Worm (Caenorhabditis elegans) whole organism, late embryonic: ENCODE data around the gene mett-10.

Experiments
- F13H6.1 ChIP-seq: sonication (generic microtip); optimal IDR thresholded peaks from 2 replicates; lab custom pipeline; 2016; ENCODE audit warnings: missing genetic modification characterization, missing compliant biosample characterization
- T23F11.4 ChIP-seq: fragments of 200-800 bp; sonication (Bioruptor generic); optimal IDR thresholded peaks from 2 replicates; lab custom pipeline; 2018; ENCODE audit warnings: mild to moderate bottlenecking, missing genetic modification characterization, missing compliant biosample characterization
- Y22D7AL.16 ChIP-seq: sonication (generic microtip); optimal IDR thresholded peaks from 2 replicates; lab custom pipeline; 2016; ENCODE audit warnings: missing genetic modification characterization, missing compliant biosample characterization
- ahr-1 ChIP-seq: sonication (generic microtip); optimal IDR thresholded peaks from 2 replicates; lab custom pipeline; 2016; ENCODE audit warnings: missing genetic modification characterization, missing compliant biosample characterization
- ama-1 ChIP-seq: fragments of 150-350 bp; optimal IDR thresholded peaks from 2 replicates; lab custom pipeline; 2014
- ceh-18 ChIP-seq: sonication (generic microtip); optimal IDR thresholded peaks from 2 replicates; lab custom pipeline; 2016; ENCODE audit warnings: missing genetic modification characterization, missing compliant biosample characterization
- ceh-19 ChIP-seq: fragments of 200-800 bp; sonication (Bioruptor generic); optimal IDR thresholded peaks from 2 replicates; lab custom pipeline; 2018; ENCODE audit warnings: mild to moderate bottlenecking, missing genetic modification characterization, missing compliant biosample characterization
- ceh-2 ChIP-seq: sonication (generic microtip); optimal IDR thresholded peaks from 2 replicates; lab custom pipeline; 2016; ENCODE audit warnings: missing genotype, missing genetic modification characterization, missing compliant biosample characterization
- ceh-24 ChIP-seq: sonication (generic microtip); optimal IDR thresholded peaks from 2 replicates; lab custom pipeline; 2016; ENCODE audit warnings: mild to moderate bottlenecking, missing genetic modification characterization, missing compliant biosample characterization
- ceh-30 ChIP-seq: fragments of 150-350 bp; optimal IDR thresholded peaks from 2 replicates; lab custom pipeline; 2014; ENCODE audit warnings: missing biosample characterization, missing genetic modification characterization
- ceh-31 ChIP-seq: sonication (generic microtip); optimal IDR thresholded peaks from 2 replicates; lab custom pipeline; 2016; ENCODE audit warnings: missing genetic modification characterization, missing compliant biosample characterization
- ceh-48 ChIP-seq: sonication (generic microtip); optimal IDR thresholded peaks from 2 replicates; lab custom pipeline; 2016; ENCODE audit warnings: missing genetic modification characterization, inconsistent platforms, missing compliant biosample characterization
- ceh-6 ChIP-seq: fragments of 200-800 bp; sonication (Bioruptor generic); optimal IDR thresholded peaks from 2 replicates; lab custom pipeline; 2018; ENCODE audit warnings: mild to moderate bottlenecking, missing genetic modification characterization, missing compliant biosample characterization
- dmd-4 ChIP-seq: sonication (generic microtip); optimal IDR thresholded peaks from 2 replicates; lab custom pipeline; 2016; ENCODE audit warnings: borderline replicate concordance, missing genetic modification characterization, missing compliant biosample characterization
- dve-1 ChIP-seq: sonication (generic microtip); optimal IDR thresholded peaks from 2 replicates; lab custom pipeline; 2017; ENCODE audit warnings: antibody characterized with exemption, mild to moderate bottlenecking, missing genetic modification characterization, missing compliant biosample characterization
- elt-4 ChIP-seq: sonication (generic microtip); optimal IDR thresholded peaks from 2 replicates; lab custom pipeline; 2016; ENCODE audit warnings: missing genetic modification characterization, missing compliant biosample characterization
- ets-4 ChIP-seq: sonication (generic microtip); optimal IDR thresholded peaks from 2 replicates; lab custom pipeline; 2016; ENCODE audit warnings: missing genetic modification characterization, missing compliant biosample characterization
- eyg-1 ChIP-seq: sonication (generic microtip); optimal IDR thresholded peaks from 2 replicates; lab custom pipeline; 2016; ENCODE audit warnings: missing genotype, missing genetic modification characterization, missing compliant biosample characterization
- fax-1 ChIP-seq: sonication (generic microtip); optimal IDR thresholded peaks from 2 replicates; lab custom pipeline; 2016; ENCODE audit warnings: missing genotype, missing genetic modification characterization, missing compliant biosample characterization
- fkh-6 ChIP-seq: sonication (generic microtip); optimal IDR thresholded peaks from 2 replicates; lab custom pipeline; 2016; ENCODE audit warnings: missing genetic modification characterization, missing compliant biosample characterization
- gmeb-2 ChIP-seq: sonication (generic microtip); optimal IDR thresholded peaks from 2 replicates; lab custom pipeline; 2016; ENCODE audit warnings: missing genetic modification characterization, inconsistent platforms, missing compliant biosample characterization
- hlh-15 ChIP-seq: sonication (generic microtip); optimal IDR thresholded peaks from 2 replicates; lab custom pipeline; 2016; ENCODE audit warnings: missing genetic modification characterization, missing compliant biosample characterization
- hlh-30 ChIP-seq: sonication (generic microtip); optimal IDR thresholded peaks from 2 replicates; lab custom pipeline; 2017; ENCODE audit warnings: antibody characterized with exemption, missing genetic modification characterization, missing compliant biosample characterization; ENCODE audit not compliant: insufficient read depth
- lin-11 ChIP-seq: fragments of 200-800 bp; sonication (Bioruptor generic); optimal IDR thresholded peaks from 2 replicates; lab custom pipeline; 2018; ENCODE audit warnings: mild to moderate bottlenecking, missing genetic modification characterization, missing compliant biosample characterization
- madf-2 ChIP-seq: sonication (generic microtip); optimal IDR thresholded peaks from 2 replicates; lab custom pipeline; 2017; ENCODE audit warnings: missing genetic modification characterization, missing compliant biosample characterization
- nfya-1 ChIP-seq: sonication (generic microtip); optimal IDR thresholded peaks from 2 replicates; lab custom pipeline; 2017; ENCODE audit warnings: missing genetic modification characterization, mild to moderate bottlenecking, missing compliant biosample characterization, antibody characterized with exemption, moderate library complexity
- npax-4 ChIP-seq: sonication (generic microtip); optimal IDR thresholded peaks from 2 replicates; lab custom pipeline; 2016; ENCODE audit warnings: missing genetic modification characterization, missing compliant biosample characterization
- odd-2 ChIP-seq: sonication (generic microtip); optimal IDR thresholded peaks from 2 replicates; lab custom pipeline; 2017; ENCODE audit warnings: antibody characterized with exemption, mild to moderate bottlenecking, missing genetic modification characterization, missing compliant biosample characterization
- pag-3 ChIP-seq: sonication (generic microtip); optimal IDR thresholded peaks from 2 replicates; lab custom pipeline; 2016; ENCODE audit warnings: missing compliant biosample characterization, missing genetic modification characterization, borderline replicate concordance
- pat-9 ChIP-seq: fragments of 200-800 bp; sonication (Bioruptor generic); optimal IDR thresholded peaks from 2 replicates; lab custom pipeline; 2018; ENCODE audit warnings: mild to moderate bottlenecking, missing genetic modification characterization, moderate library complexity, missing compliant biosample characterization
- pax-1 ChIP-seq: fragments of 150-350 bp; optimal IDR thresholded peaks from 2 replicates; lab custom pipeline; 2014; ENCODE audit warnings: missing biosample characterization, missing genetic modification characterization
- pha-2 ChIP-seq: sonication (generic microtip); optimal IDR thresholded peaks from 2 replicates; lab custom pipeline; 2017; ENCODE audit warnings: mild to moderate bottlenecking, missing genetic modification characterization, missing compliant biosample characterization
- pha-4 ChIP-seq: fragments of 150-350 bp; optimal IDR thresholded peaks from 2 replicates; lab custom pipeline; 2018; ENCODE audit warnings: missing biosample characterization, missing genetic modification reagents, missing genetic modification characterization
- pqm-1 ChIP-seq: sonication (generic microtip); optimal IDR thresholded peaks from 2 replicates; lab custom pipeline; 2016; ENCODE audit warnings: missing genetic modification characterization, missing compliant biosample characterization
- pros-1 ChIP-seq: fragments of 150-350 bp; optimal IDR thresholded peaks from 2 replicates; lab custom pipeline; 2014; ENCODE audit warnings: missing biosample characterization, missing genetic modification reagents, missing genetic modification characterization
- ref-2 ChIP-seq: sonication (generic microtip); optimal IDR thresholded peaks from 2 replicates; lab custom pipeline; 2016; ENCODE audit warnings: missing genetic modification characterization, missing compliant biosample characterization
- rnt-1 ChIP-seq: sonication (generic microtip); optimal IDR thresholded peaks from 2 replicates; lab custom pipeline; 2016; ENCODE audit warnings: missing genetic modification characterization, missing compliant biosample characterization
- sox-4 ChIP-seq: sonication (generic microtip); optimal IDR thresholded peaks from 2 replicates; lab custom pipeline; 2017; ENCODE audit warnings: mild to moderate bottlenecking, missing genetic modification characterization, inconsistent platforms, missing compliant biosample characterization
- tbx-2 ChIP-seq: sonication (generic microtip); optimal IDR thresholded peaks from 2 replicates; lab custom pipeline; 2016; ENCODE audit warnings: missing genetic modification characterization, missing compliant biosample characterization
- ttx-3 ChIP-seq: sonication (generic microtip); optimal IDR thresholded peaks from 2 replicates; lab custom pipeline; 2016; ENCODE audit warnings: missing genetic modification reagents, missing genetic modification characterization, missing compliant biosample characterization
- unc-42 ChIP-seq: sonication (generic microtip); optimal IDR thresholded peaks from 2 replicates; lab custom pipeline; 2016; ENCODE audit warnings: missing genotype, missing genetic modification characterization, missing compliant biosample characterization
- unc-86 ChIP-seq: sonication (generic microtip); optimal IDR thresholded peaks from 2 replicates; lab custom pipeline; 2016; ENCODE audit warnings: missing genetic modification characterization, missing compliant biosample characterization
- zip-5 ChIP-seq: sonication (generic microtip); optimal IDR thresholded peaks from 2 replicates; lab custom pipeline; 2016; ENCODE audit warnings: missing genetic modification characterization, missing compliant biosample characterization

Gene mett-10

DNA sequence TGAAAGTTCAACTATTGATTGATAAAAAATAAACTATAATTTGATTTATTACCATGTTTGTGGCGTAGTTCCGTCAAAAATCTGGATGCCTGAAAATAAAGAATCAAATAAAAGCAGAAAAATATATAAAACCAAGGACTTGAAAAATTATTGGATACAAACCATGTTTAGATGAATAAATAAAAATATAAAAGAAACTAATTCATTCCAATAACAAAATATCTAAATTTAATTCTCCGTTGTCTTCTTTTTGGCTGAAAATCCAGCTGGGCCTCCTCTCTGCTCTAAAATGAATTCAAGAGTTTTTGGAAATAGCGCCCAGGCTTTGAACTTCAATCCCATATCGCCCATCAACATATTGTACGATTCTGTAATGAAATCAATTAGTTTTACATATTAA is 1.9 kb upstream of the mett-10 start, which contains the start of gene vps-29:
Gene vps-29 (minus strand): TSS at position 101 of the 400 bp plus-strand sequence.
- TF ChIP-seq ceh-24 (tag; lab: Kevin White, UChicago) (no peak), gmeb-2 (tag; lab: Kevin White, UChicago) (no peak), ttx-3 (tag; lab: Kevin White, UChicago) (no peak), Y22D7AL.16 (tag; lab: Kevin White, UChicago) (no peak), T23F11.4 (GFP tag; lab: Kevin White, UChicago) (no peak), tbx-2 (tag; lab: Kevin White, UChicago) (no peak), ceh-2 (tag; lab: Kevin White, UChicago) (no peak), ref-2 (tag; lab: Kevin White, UChicago) (no peak), ama-1 (lab: Kevin White, UChicago) (no peak), lin-11 (tag; lab: Kevin White, UChicago) (no peak), madf-2 (no peak), ceh-6 (GFP tag; lab: Kevin White, UChicago) (no peak), odd-2 (tag; lab: Kevin White, UChicago) (no peak)

- TF ChIP-seq ahr-1: no peak
- TF ChIP-seq tbx-2 (tag; lab: Kevin White, UChicago): no peak
- TF ChIP-seq pag-3 (tag; lab: Kevin White, UChicago): no peak
- no peak for TF ChIP-seq ceh-48
- TF ChIP-seq ceh-6 (GFP tag; lab: Kevin White, UChicago): no peak
- TF ChIP-seq dmd-4 (tag; lab: Kevin White, UChicago): no peak
- no peak for TF ChIP-seq F13H6.1 (tag; lab: Kevin White, UChicago)
- no peak for TF ChIP-seq pax-1 (tag; lab: Kevin White, UChicago)
These were observed 4.0 kb downstream of the mett-10 start, which contains the start of gene ZK1128.3 for ce11 chrIII:10118818-10119217. TSS of gene ZK1128.3 (minus strand) at chrIII:10118918.

DNA sequence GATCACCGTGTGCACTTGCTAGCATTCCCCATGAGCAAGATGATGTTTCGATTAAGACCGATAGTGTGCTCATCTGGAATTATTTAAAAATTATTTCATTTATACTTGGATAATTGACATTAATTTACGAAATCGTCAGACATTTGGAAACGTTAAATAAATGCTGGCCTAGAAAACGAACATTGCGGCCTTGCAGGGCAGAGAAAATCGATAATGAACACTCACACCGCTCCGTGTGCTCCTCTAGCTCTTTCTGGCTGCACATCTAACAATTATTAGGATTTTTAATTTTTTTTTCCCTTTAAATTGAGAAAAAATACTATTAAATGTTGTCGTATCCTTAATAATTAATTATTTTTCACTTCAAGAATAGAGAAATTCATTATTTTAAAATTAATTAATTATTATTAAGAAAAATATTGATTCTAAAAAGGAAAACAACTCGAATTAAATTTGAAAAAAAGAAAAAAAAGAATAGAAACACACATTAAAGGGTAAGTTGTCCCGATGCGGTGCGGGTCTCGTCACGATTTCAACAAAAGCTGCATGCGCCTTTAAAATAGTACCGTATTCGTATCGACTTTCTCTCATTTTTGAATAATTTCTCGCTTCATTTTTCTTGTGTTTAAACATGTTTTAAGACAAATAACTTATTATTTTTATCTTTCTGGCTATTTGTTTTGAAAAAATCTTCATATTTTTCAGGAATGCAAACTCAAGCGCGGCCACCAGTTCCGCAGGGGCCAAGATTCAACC is 5.4 kb downstream of the mett-10 start, which contains the start of the genes gtf-2H3 and ham-3:
Gene gtf-2H3 (minus strand): TSS at position 73 of the 756 bp plus-strand sequence.
Gene ham-3 (plus strand): TSS at position 706 of the 756 bp plus-strand sequence.
- no peak for TF ChIP-seq fax-1 (tag; lab: Kevin White, UChicago)
- TF ChIP-seq ceh-48: peak; percentile 90
- TF ChIP-seq dve-1 (tag; lab: Kevin White, UChicago): no peak
- TF ChIP-seq ceh-31 (tag; lab: Kevin White, UChicago): peak; percentile 28
- peak; percentile 16 for TF ChIP-seq unc-42 (tag; lab: Kevin White, UChicago)
- TF ChIP-seq, all 69 proteins: peak for 3

DNA sequence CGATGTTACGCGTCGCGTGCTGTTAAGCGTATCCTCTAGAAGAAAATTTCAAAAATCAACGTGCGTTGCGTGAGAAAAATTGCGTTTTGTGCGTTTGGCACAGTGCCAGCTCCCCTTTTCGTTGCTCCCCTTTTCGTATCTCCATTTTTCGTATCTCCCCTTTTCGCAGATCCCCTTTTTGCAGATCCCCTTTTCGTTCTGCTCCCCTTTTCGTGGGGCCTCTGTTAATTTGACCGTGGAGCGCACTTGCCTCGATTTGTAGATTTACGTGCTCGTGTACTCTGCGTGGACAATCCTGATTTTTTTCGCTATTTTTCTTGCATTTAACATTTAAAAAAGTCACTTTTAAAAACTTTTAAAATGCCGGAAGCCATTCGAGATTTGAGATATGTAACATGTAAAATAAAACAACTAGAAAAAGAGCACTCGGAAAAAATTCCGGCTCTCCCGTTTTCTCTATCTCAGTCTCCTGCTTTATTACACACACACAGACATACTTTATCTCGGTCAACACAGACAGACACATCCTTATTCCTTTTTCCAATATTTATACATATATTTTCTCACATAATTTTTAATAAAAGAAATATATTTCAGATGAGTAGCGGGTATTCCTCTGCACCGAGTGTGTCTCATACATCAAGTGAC is 8.9 kb downstream of the mett-10 start, which contains the start of gene ttll-4:
Gene ttll-4 (plus strand): TSS at position 598 of the 648 bp plus-strand sequence.
- peak; percentile 15 for TF ChIP-seq ceh-19
- no peak for TF ChIP-seq hlh-30 (tag; lab: Kevin White, UChicago)
- TF ChIP-seq fkh-6 (tag; lab: Kevin White, UChicago): peak; percentile 71
- no peak for TF ChIP-seq hlh-15 (tag; lab: Kevin White, UChicago)
- no peak for TF ChIP-seq pha-2 (tag; lab: Kevin White, UChicago)
- no peak for TF ChIP-seq ceh-30 (tag; lab: Kevin White, UChicago)
- TF ChIP-seq ama-1 (lab: Kevin White, UChicago): no peak
- peak; percentile 63 for TF ChIP-seq ets-4 (tag; lab: Kevin White, UChicago)
- no peak for TF ChIP-seq npax-4 (tag; lab: Kevin White, UChicago)
- peak; percentile 15 for TF ChIP-seq nfya-1 (tag; lab: Kevin White, UChicago)
- no peak for TF ChIP-seq elt-4 (tag; lab: Kevin White, UChicago)
- TF ChIP-seq pat-9: no peak
- TF ChIP-seq unc-86: peak; percentile 58
- TF ChIP-seq pha-4 (tag; lab: Kevin White, UChicago): no peak
- TF ChIP-seq pqm-1 (tag; lab: Kevin White, UChicago): peak; percentile 12
- TF ChIP-seq T23F11.4 (GFP tag; lab: Kevin White, UChicago): no peak
- TF ChIP-seq ceh-18 (tag; lab: Kevin White, UChicago): peak; percentile 77
- TF ChIP-seq sox-4 (tag; lab: Kevin White, UChicago): no peak
- peak; percentile 79 for TF ChIP-seq fax-1 (tag; lab: Kevin White, UChicago)
- peak; percentile 91 for TF ChIP-seq rnt-1 (tag; lab: Kevin White, UChicago)
- TF ChIP-seq odd-2 (tag; lab: Kevin White, UChicago): no peak
- peak; percentile 4 for TF ChIP-seq ttx-3 (tag; lab: Kevin White, UChicago)
- peak; percentile 47 for TF ChIP-seq F13H6.1 (tag; lab: Kevin White, UChicago)
- no peak for TF ChIP-seq dve-1 (tag; lab: Kevin White, UChicago)
- no peak for TF ChIP-seq pros-1 (tag; lab: Kevin White, UChicago)
- TF ChIP-seq gmeb-2 (tag; lab: Kevin White, UChicago): peak; percentile 9
- TF ChIP-seq ceh-48: peak; percentile 21
- TF ChIP-seq eyg-1: no peak
- peak; percentile 51 for TF ChIP-seq zip-5 (tag; lab: Kevin White, UChicago)
